Fruit fly (Drosophila melanogaster) whole organism, embryonic: ENCODE data around the gene Elo68alpha.

Experiments used
- Asciz ChIP-seq: fragments of 200-800 bp; sonication (Bioruptor generic); optimal IDR thresholded peaks from 2 replicates; lab custom pipeline; 2017; ENCODE audit warnings: missing biosample characterization, mild to moderate bottlenecking, missing genetic modification characterization, missing genetic modification reagents
- BEAF-32 ChIP-seq: fragments of 200-800 bp; sonication (Bioruptor generic); optimal IDR thresholded peaks from 3 replicates; lab custom pipeline; 2017; ENCODE audit warnings: missing biosample characterization, missing genetic modification characterization, mild to moderate bottlenecking, moderate library complexity, missing genetic modification reagents
- Bdp1 ChIP-seq: fragments of 200-800 bp; sonication (Bioruptor generic); optimal IDR thresholded peaks from 3 replicates; lab custom pipeline; 2016; ENCODE audit warnings: missing biosample characterization, missing genetic modification characterization
- CG10147 ChIP-seq: fragments of 200-800 bp; sonication (Bioruptor generic); optimal IDR thresholded peaks from 2 replicates; lab custom pipeline; 2019; ENCODE audit warnings: missing biosample characterization, mild to moderate bottlenecking, missing genetic modification characterization, moderate library complexity
- CG12155 ChIP-seq: fragments of 200-800 bp; sonication (Bioruptor generic); optimal IDR thresholded peaks from 3 replicates; lab custom pipeline; 2016; ENCODE audit warnings: missing biosample characterization, missing genetic modification characterization
- CG12219 ChIP-seq: fragments of 200-800 bp; sonication (Bioruptor generic); optimal IDR thresholded peaks from 3 replicates; lab custom pipeline; 2018; ENCODE audit warnings: missing biosample characterization, mild to moderate bottlenecking, missing genetic modification characterization
- CG12236 ChIP-seq: fragments of 200-800 bp; sonication (Bioruptor generic); optimal IDR thresholded peaks from 2 replicates; lab custom pipeline; 2016; ENCODE audit warnings: missing biosample characterization, missing genetic modification characterization
- CG12942 ChIP-seq: fragments of 200-800 bp; sonication (Bioruptor generic); optimal IDR thresholded peaks from 3 replicates; lab custom pipeline; 2016; ENCODE audit warnings: missing biosample characterization, missing genetic modification characterization
- CG13424 ChIP-seq: fragments of 200-800 bp; sonication (Bioruptor generic); optimal IDR thresholded peaks from 2 replicates; lab custom pipeline; 2019; ENCODE audit warnings: missing biosample characterization, mild to moderate bottlenecking, missing genetic modification characterization, moderate library complexity
- CG15073 ChIP-seq: fragments of 200-800 bp; sonication (Bioruptor generic); optimal IDR thresholded peaks from 2 replicates; lab custom pipeline; 2016; ENCODE audit warnings: missing biosample characterization, missing genetic modification characterization
- CG18764 ChIP-seq: fragments of 200-800 bp; sonication (Bioruptor generic); optimal IDR thresholded peaks from 3 replicates; lab custom pipeline; 2016; ENCODE audit warnings: missing biosample characterization, missing genetic modification characterization
- CG31441 ChIP-seq: fragments of 200-800 bp; sonication (Bioruptor generic); IDR thresholded peaks from 2 replicates; pipeline ENCODE4 v1.3.6; 2022; ENCODE audit warnings: missing biosample characterization, missing genetic modification characterization
- CG3838 ChIP-seq: fragments of 200-800 bp; sonication (Bioruptor generic); optimal IDR thresholded peaks from 3 replicates; lab custom pipeline; 2016; ENCODE audit warnings: missing biosample characterization, missing genetic modification characterization
- CG4328 ChIP-seq: fragments of 200-800 bp; sonication (Bioruptor generic); optimal IDR thresholded peaks from 3 replicates; lab custom pipeline; 2017; ENCODE audit warnings: missing biosample characterization, missing genetic modification reagents, missing genetic modification characterization
- CG4360 ChIP-seq: fragments of 200-800 bp; sonication (Bioruptor generic); IDR thresholded peaks from 2 replicates; pipeline ENCODE4 v1.3.6; 2022; ENCODE audit warnings: missing biosample characterization, missing genetic modification characterization
- CG4404 ChIP-seq: fragments of 200-800 bp; sonication (Bioruptor generic); IDR thresholded peaks from 2 replicates; pipeline ENCODE4 v1.3.6; 2022; ENCODE audit warnings: missing biosample characterization, missing genetic modification characterization
- CG4730 ChIP-seq: fragments of 200-800 bp; sonication (Bioruptor generic); IDR thresholded peaks from 2 replicates; pipeline ENCODE4 v1.3.6; 2022; ENCODE audit warnings: missing biosample characterization, missing genetic modification characterization
- CG6175 ChIP-seq: fragments of 200-800 bp; sonication (Bioruptor generic); IDR thresholded peaks from 3 replicates; pipeline ENCODE4 v1.3.6; 2022; ENCODE audit warnings: missing biosample characterization, missing genetic modification characterization
- CG8478 ChIP-seq: fragments of >200 bp; optimal IDR thresholded peaks from 2 replicates; lab custom pipeline; 2018
- CkIIα-i1 ChIP-seq: fragments of 200-800 bp; sonication (Bioruptor generic); IDR thresholded peaks from 2 replicates; pipeline ENCODE4 v1.3.6; 2022; ENCODE audit warnings: missing biosample characterization, missing genetic modification characterization
- H2.0 ChIP-seq: fragments of 200-800 bp; sonication (Bioruptor generic); IDR thresholded peaks from 2 replicates; pipeline ENCODE4 v1.3.6; 2022; ENCODE audit warnings: missing biosample characterization, missing genetic modification characterization
- HmgD ChIP-seq: fragments of 200-800 bp; sonication (Bioruptor generic); optimal IDR thresholded peaks from 3 replicates; lab custom pipeline; 2016; ENCODE audit warnings: missing biosample characterization, missing genetic modification characterization
- Hmr ChIP-seq: fragments of 200-800 bp; sonication (Bioruptor generic); optimal IDR thresholded peaks from 3 replicates; lab custom pipeline; 2017; ENCODE audit warnings: mild to moderate bottlenecking, missing biosample characterization, missing genetic modification reagents, missing genetic modification characterization
- MBD-R2 ChIP-seq: fragments of 200-800 bp; sonication (Bioruptor generic); IDR thresholded peaks from 2 replicates; pipeline ENCODE4 v1.3.6; 2022; ENCODE audit warnings: missing biosample characterization, missing genetic modification characterization
- Meics ChIP-seq: fragments of 200-800 bp; sonication (Bioruptor generic); optimal IDR thresholded peaks from 2 replicates; lab custom pipeline; 2017; ENCODE audit warnings: missing biosample characterization, mild to moderate bottlenecking, missing genetic modification characterization
- NFAT ChIP-seq: fragments of 200-800 bp; sonication (Bioruptor generic); IDR thresholded peaks from 2 replicates; pipeline ENCODE4 v1.3.6; 2022; ENCODE audit warnings: missing biosample characterization, missing genetic modification characterization
- Neu2 ChIP-seq: fragments of 200-800 bp; sonication (Bioruptor generic); optimal IDR thresholded peaks from 3 replicates; lab custom pipeline; 2016; ENCODE audit warnings: missing biosample characterization, missing genetic modification characterization, borderline replicate concordance
- Side ChIP-seq: fragments of 200-800 bp; sonication (Bioruptor generic); optimal IDR thresholded peaks from 2 replicates; lab custom pipeline; 2016; ENCODE audit warnings: missing biosample characterization, missing genetic modification characterization
- Spps ChIP-seq: fragments of 200-800 bp; sonication (Bioruptor generic); optimal IDR thresholded peaks from 2 replicates; lab custom pipeline; 2018; ENCODE audit warnings: missing biosample characterization, mild to moderate bottlenecking, missing genetic modification characterization
- Ssrp ChIP-seq: fragments of 200-800 bp; sonication (Bioruptor generic); optimal IDR thresholded peaks from 2 replicates; lab custom pipeline; 2018; ENCODE audit warnings: missing biosample characterization, mild to moderate bottlenecking, missing genetic modification characterization, moderate library complexity
- amos ChIP-seq: fragments of 200-800 bp; sonication (Bioruptor generic); IDR thresholded peaks from 2 replicates; pipeline ENCODE4 v1.3.6; 2022; ENCODE audit warnings: missing biosample characterization, missing genetic modification characterization; ENCODE audit not compliant: partially characterized antibody
- bigmax ChIP-seq: fragments of 200-800 bp; sonication (Bioruptor generic); optimal IDR thresholded peaks from 2 replicates; lab custom pipeline; 2018; ENCODE audit warnings: missing biosample characterization, mild to moderate bottlenecking, missing genetic modification characterization
- br ChIP-seq: fragments of >200 bp; optimal IDR thresholded peaks from 2 replicates; lab custom pipeline; 2017
- dimm ChIP-seq: fragments of 200-800 bp; sonication (Bioruptor generic); IDR thresholded peaks from 2 replicates; pipeline ENCODE4 v1.3.6; 2022; ENCODE audit warnings: missing biosample characterization, missing genetic modification characterization
- h ChIP-seq: fragments of >200 bp; optimal IDR thresholded peaks from 2 replicates; lab custom pipeline; 2017
- hbn ChIP-seq: fragments of 200-800 bp; sonication (Bioruptor generic); IDR thresholded peaks from 2 replicates; pipeline ENCODE4 v1.3.6; 2022; ENCODE audit warnings: missing biosample characterization, missing genetic modification characterization; ENCODE audit not compliant: partially characterized antibody
- her ChIP-seq: fragments of 200-800 bp; sonication (Bioruptor generic); optimal IDR thresholded peaks from 2 replicates; lab custom pipeline; 2016; ENCODE audit warnings: missing biosample characterization, missing genetic modification characterization
- insv ChIP-seq, 2 experiments: fragments of 200-800 bp; sonication (Bioruptor generic); optimal IDR thresholded peaks; 3 replicates each; lab custom pipeline; 2016 to 2018; ENCODE audit warnings: missing biosample characterization in 2 of 2, missing genetic modification characterization in 2 of 2
- lola ChIP-seq, 3 experiments: fragments of >200 bp in 2 of 3; fragments of 200-800 bp in 1 of 3; sonication (Bioruptor generic) in 1 of 3; optimal IDR thresholded peaks; 2 replicates each; lab custom pipeline; 2017 to 2019; ENCODE audit warnings: missing biosample characterization in 3 of 3, missing genetic modification characterization in 3 of 3, mild to moderate bottlenecking in 1 of 3, moderate library complexity in 1 of 3
- luna ChIP-seq: fragments of 200-800 bp; sonication (Bioruptor generic); optimal IDR thresholded peaks from 2 replicates; lab custom pipeline; 2016; ENCODE audit warnings: missing biosample characterization, missing genetic modification characterization
- odd ChIP-seq: fragments of 200-800 bp; sonication (Bioruptor generic); optimal IDR thresholded peaks from 2 replicates; lab custom pipeline; 2017; ENCODE audit warnings: missing biosample characterization, mild to moderate bottlenecking, missing genetic modification characterization
- peb ChIP-seq: fragments of 200-800 bp; sonication (Bioruptor generic); IDR thresholded peaks from 2 replicates; pipeline ENCODE4 v1.3.6; 2022; ENCODE audit warnings: missing biosample characterization, missing genetic modification characterization
- pfk ChIP-seq: fragments of 200-800 bp; sonication (Bioruptor generic); optimal IDR thresholded peaks from 2 replicates; lab custom pipeline; 2018; ENCODE audit warnings: missing biosample characterization, mild to moderate bottlenecking, missing genetic modification characterization, moderate library complexity
- pita ChIP-seq: fragments of 200-800 bp; sonication (Bioruptor generic); optimal IDR thresholded peaks from 2 replicates; lab custom pipeline; 2017; ENCODE audit warnings: missing biosample characterization, mild to moderate bottlenecking, missing genetic modification characterization
- sc ChIP-seq, 3 experiments: fragments of >200 bp in 2 of 3; fragments of 200-800 bp in 1 of 3; sonication (Bioruptor generic) in 1 of 3; optimal IDR thresholded peaks; 2 replicates in 2 of 3; 3 replicates in 1 of 3; lab custom pipeline; 2017; ENCODE audit warnings: mild to moderate bottlenecking in 1 of 3, missing biosample characterization in 1 of 3, missing genetic modification characterization in 1 of 3, missing genetic modification reagents in 1 of 3
- scrt ChIP-seq: fragments of 200-800 bp; sonication (Bioruptor generic); optimal IDR thresholded peaks from 2 replicates; lab custom pipeline; 2018; ENCODE audit warnings: missing biosample characterization, mild to moderate bottlenecking, missing genetic modification characterization, moderate library complexity
- sens ChIP-seq: fragments of 200-800 bp; sonication (Bioruptor generic); peaks from one replicate; lab custom pipeline; 2016; ENCODE audit warnings: missing biosample characterization, missing genetic modification characterization
- sima ChIP-seq: fragments of 200-800 bp; sonication (Bioruptor generic); optimal IDR thresholded peaks from 2 replicates; lab custom pipeline; 2016; ENCODE audit warnings: missing biosample characterization, missing genetic modification characterization
- sug ChIP-seq: fragments of 200-800 bp; optimal IDR thresholded peaks from 2 replicates; lab custom pipeline; 2019; ENCODE audit warnings: missing biosample characterization, mild to moderate bottlenecking, missing genetic modification characterization, moderate library complexity
- trh ChIP-seq: fragments of 200-800 bp; sonication (Bioruptor generic); optimal IDR thresholded peaks from 2 replicates; lab custom pipeline; 2016; ENCODE audit warnings: missing biosample characterization, missing genetic modification characterization

The Elo68alpha gene

DNA sequence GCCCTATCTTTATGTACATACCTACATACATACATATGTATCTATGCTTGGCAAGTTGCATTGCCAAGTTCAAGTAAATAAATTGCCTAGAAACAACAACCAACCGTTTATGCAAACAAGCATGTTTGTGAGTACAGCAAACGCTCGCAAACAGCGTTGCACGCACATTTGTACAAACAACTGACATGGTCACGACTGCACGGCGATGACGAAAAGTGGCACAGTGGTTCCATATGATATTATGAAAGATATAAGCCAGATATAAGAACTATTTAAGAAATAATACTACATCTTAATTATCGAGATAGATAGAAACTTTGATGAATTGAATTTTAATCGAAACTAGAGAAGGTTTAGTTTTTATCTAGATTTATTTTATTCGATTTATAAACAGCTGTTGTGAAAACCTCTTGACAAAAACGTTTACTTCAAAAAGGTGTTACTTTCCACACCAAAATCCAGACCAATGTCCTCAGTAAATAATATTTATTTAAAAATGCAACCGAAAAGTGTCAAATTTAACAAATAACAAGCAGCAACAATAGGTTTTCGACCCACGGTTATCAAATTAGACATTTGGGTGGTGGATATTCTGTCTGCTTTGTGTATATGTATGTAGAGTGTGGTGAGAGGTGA, 12.9 kb downstream of the Elo68alpha start (continued):
- TF ChIP-seq bigmax (GFP tag; lab: Kevin White, UChicago) (no peak), scrt (GFP tag; lab: Kevin White, UChicago) (peak; percentile 31), CG10147 (GFP tag; lab: Kevin White, UChicago) (peak; percentile 88), CkIIα-i1 (GFP tag; lab: Robert Waterston, UW) (no peak), CG15073 (GFP tag; lab: Kevin White, UChicago) (peak; percentile 61), sima (GFP tag; lab: Kevin White, UChicago) (no peak), pfk (peak; percentile 30), h (lab: Kevin White, UChicago) (no peak), CG4360 (GFP tag; lab: Robert Waterston, UW) (peak; percentile 86), CG13424 (tag; lab: Kevin White, UChicago) (peak; percentile 94), HmgD (no peak), br (lab: Kevin White, UChicago) (no peak), luna (GFP tag; lab: Kevin White, UChicago) (no peak), CG4328 (GFP tag; lab: Kevin White, UChicago) (peak; percentile 44), Hmr (peak; percentile 89), BEAF-32 (GFP tag; lab: Kevin White, UChicago) (no peak), amos (no peak), NFAT (no peak), CG12942 (GFP tag; lab: Kevin White, UChicago) (peak; percentile 47), sens (GFP tag; lab: Kevin White, UChicago) (peak; percentile 99), CG12236 (GFP tag; lab: Kevin White, UChicago) (peak; percentile 82), Ssrp (tag; lab: Kevin White, UChicago) (peak; percentile 94), MBD-R2 (peak; percentile 23; the same call in 1 of the 2 replicates), CG6175 (no peak), CG8478 (lab: Kevin White, UChicago) (no peak), odd (peak; percentile 96), dimm (GFP tag; lab: Robert Waterston, UW) (peak; percentile 4; the same call in 1 of the 2 replicates), CG4404 (peak; percentile 65), lola (GFP tag; optimal IDR thresholded peaks at IDR 0.05; lab: Kevin White, UChicago) (peak in 1 of 3 experiments; percentile 96), CG4730 (GFP tag; lab: Robert Waterston, UW) (peak; percentile 49), trh (GFP tag; lab: Kevin White, UChicago) (peak; percentile 76), CG18764 (GFP tag; lab: Kevin White, UChicago) (peak; percentile 81), pita (GFP tag; lab: Kevin White, UChicago) (no peak), hbn (GFP tag; lab: Robert Waterston, UW) (no peak), Side (GFP tag; lab: Kevin White, UChicago) (peak; percentile 77), Neu2 (peak; percentile 25), sug (peak; percentile 78), H2.0 (peak; percentile 54), Bdp1 (peak; percentile 79), CG3838 (GFP tag; lab: Kevin White, UChicago) (peak; percentile 79), Meics (peak; percentile 81), Spps (peak; percentile 53), CG12219 (GFP tag; lab: Kevin White, UChicago) (peak; percentile 85), CG31441 (GFP tag; lab: Robert Waterston, UW) (peak; percentile 97), sc (optimal IDR thresholded peaks at IDR 0.05; lab: Kevin White, UChicago) (no peak), sc (GFP tag; optimal IDR thresholded peaks at IDR 0.05; lab: Kevin White, UChicago) (peak; percentile 89), insv (GFP tag; optimal IDR thresholded peaks at IDR 0.05; lab: Kevin White, UChicago) (peak in 1 of 2 experiments; percentile 62), CG12155 (GFP tag; lab: Kevin White, UChicago) (peak; percentile 84), Asciz (peak; percentile 91), peb (peak; percentile 39; the same call in 1 of the 2 replicates), her (GFP tag; lab: Kevin White, UChicago) (peak; percentile 54)
